Worm (Caenorhabditis elegans) whole organism, young adult: ENCODE measurements around the gene M195.2.

Experiments
- B0019.2 ChIP-seq: fragments of 200-800 bp; sonication (Bioruptor generic); conservative IDR thresholded peaks from 2 replicates; pipeline ENCODE4 v1.3.6; 2022; ENCODE audit warnings: missing genetic modification reagents, missing genetic modification characterization, missing compliant biosample characterization
- C17E4.6 ChIP-seq: fragments of 200-800 bp; sonication (Bioruptor generic); IDR thresholded peaks from 2 replicates; pipeline ENCODE4 v1.3.6; 2022; ENCODE audit warnings: missing genetic modification reagents, missing genetic modification characterization, missing compliant biosample characterization
- F22D6.2 ChIP-seq: sonication (generic microtip); optimal IDR thresholded peaks from 2 replicates; lab custom pipeline; 2016; ENCODE audit warnings: mild to moderate bottlenecking, missing genetic modification characterization, missing compliant biosample characterization
- F52B5.7 ChIP-seq: sonication (generic microtip); optimal IDR thresholded peaks from 2 replicates; lab custom pipeline; 2016; ENCODE audit warnings: mild to moderate bottlenecking, missing genetic modification characterization, missing compliant biosample characterization
- F55B11.4 ChIP-seq: sonication (generic microtip); optimal IDR thresholded peaks from 2 replicates; lab custom pipeline; 2016; ENCODE audit warnings: missing compliant biosample characterization, missing genetic modification characterization, borderline replicate concordance; ENCODE audit not compliant: insufficient read depth
- F57A8.1 ChIP-seq: fragments of 200-800 bp; sonication (Bioruptor generic); optimal IDR thresholded peaks from 2 replicates; lab custom pipeline; 2018; ENCODE audit warnings: mild to moderate bottlenecking, missing genetic modification characterization, moderate library complexity, missing compliant biosample characterization
- F57C9.4 ChIP-seq: sonication (generic microtip); optimal IDR thresholded peaks from 2 replicates; lab custom pipeline; 2017; ENCODE audit warnings: mild to moderate bottlenecking, missing genetic modification characterization, missing compliant biosample characterization
- Y95B8A.8 ChIP-seq: fragments of 200-800 bp; sonication (Bioruptor generic); IDR thresholded peaks from 2 replicates; pipeline ENCODE4 v1.3.6; 2022; ENCODE audit warnings: missing genetic modification reagents, missing genetic modification characterization, missing compliant biosample characterization
- atf-7 ChIP-seq: sonication (generic microtip); optimal IDR thresholded peaks from 2 replicates; lab custom pipeline; 2017; ENCODE audit warnings: mild to moderate bottlenecking, missing genetic modification characterization, missing compliant biosample characterization
- attf-3 ChIP-seq: fragments of 200-800 bp; sonication (Bioruptor generic); conservative IDR thresholded peaks from 2 replicates; pipeline ENCODE4 v1.3.6; 2022; ENCODE audit warnings: missing genetic modification reagents, missing genetic modification characterization, missing compliant biosample characterization
- bed-1 ChIP-seq: fragments of 200-800 bp; sonication (Bioruptor generic); IDR thresholded peaks from 2 replicates; pipeline ENCODE4 v1.3.6; 2022; ENCODE audit warnings: missing genetic modification reagents, missing genetic modification characterization, missing compliant biosample characterization
- ceh-27 ChIP-seq: fragments of 200-800 bp; sonication (Bioruptor generic); optimal IDR thresholded peaks from 2 replicates; lab custom pipeline; 2018; ENCODE audit warnings: mild to moderate bottlenecking, missing genetic modification characterization, moderate library complexity, missing compliant biosample characterization
- ceh-40 ChIP-seq: fragments of 200-800 bp; sonication (Bioruptor generic); IDR thresholded peaks from 2 replicates; pipeline ENCODE4 v1.3.6; 2022; ENCODE audit warnings: missing genetic modification characterization, missing compliant biosample characterization
- ceh-79 ChIP-seq: sonication (generic microtip); optimal IDR thresholded peaks from 2 replicates; lab custom pipeline; 2017; ENCODE audit warnings: mild to moderate bottlenecking, missing genetic modification characterization, missing compliant biosample characterization
- dpff-1 ChIP-seq: sonication (generic microtip); optimal IDR thresholded peaks from 2 replicates; lab custom pipeline; 2017; ENCODE audit warnings: mild to moderate bottlenecking, missing genetic modification characterization, missing compliant biosample characterization
- ets-4 ChIP-seq: fragments of 200-800 bp; sonication (Bioruptor generic); optimal IDR thresholded peaks from 2 replicates; lab custom pipeline; 2018; ENCODE audit warnings: mild to moderate bottlenecking, missing genetic modification characterization, missing compliant biosample characterization
- hlh-26 ChIP-seq: fragments of 200-800 bp; sonication (Bioruptor generic); conservative IDR thresholded peaks from 2 replicates; pipeline ENCODE4 v1.3.6; 2022; ENCODE audit warnings: missing genetic modification reagents, missing genetic modification characterization, missing compliant biosample characterization
- hmg-1.2 ChIP-seq: fragments of 200-800 bp; sonication (Bioruptor generic); IDR thresholded peaks from 2 replicates; pipeline ENCODE4 v1.3.6; 2022; ENCODE audit warnings: missing genetic modification reagents, missing genetic modification characterization, missing compliant biosample characterization
- hsf-1 ChIP-seq: fragments of 200-800 bp; sonication (Bioruptor generic); IDR thresholded peaks from 2 replicates; pipeline ENCODE4 v1.3.6; 2022; ENCODE audit warnings: missing genetic modification reagents, missing genetic modification characterization, missing compliant biosample characterization
- lin-35 ChIP-seq, 3 experiments: fragments of 150-350 bp in 2 of 3; sonication (generic microtip) in 1 of 3; optimal IDR thresholded peaks; 2 replicates each; lab custom pipeline; 2014 to 2018; ENCODE audit warnings: missing biosample characterization in 3 of 3, missing genetic modification characterization in 3 of 3, missing genetic modification reagents in 3 of 3
- lin-40 ChIP-seq: sonication (generic microtip); optimal IDR thresholded peaks from 2 replicates; lab custom pipeline; 2016; ENCODE audit warnings: missing genetic modification characterization, mild to moderate bottlenecking, missing compliant biosample characterization, missing genotype, missing genetic modification reagents
- lsl-1 ChIP-seq: fragments of 200-800 bp; sonication (Bioruptor generic); optimal IDR thresholded peaks from 2 replicates; lab custom pipeline; 2018; ENCODE audit warnings: mild to moderate bottlenecking, missing genetic modification characterization, moderate library complexity, missing compliant biosample characterization
- nhr-80 ChIP-seq: sonication (generic microtip); optimal IDR thresholded peaks from 2 replicates; lab custom pipeline; 2016; ENCODE audit warnings: missing genetic modification characterization, missing compliant biosample characterization
- pbrm-1 ChIP-seq: fragments of 200-800 bp; sonication (Bioruptor generic); IDR thresholded peaks from 2 replicates; pipeline ENCODE4 v1.3.6; 2022; ENCODE audit warnings: missing genetic modification reagents, missing genetic modification characterization, missing compliant biosample characterization
- repo-1 ChIP-seq: sonication (generic microtip); optimal IDR thresholded peaks from 2 replicates; lab custom pipeline; 2017; ENCODE audit warnings: mild to moderate bottlenecking, missing genetic modification characterization, missing compliant biosample characterization
- rpc-1 ChIP-seq, 2 experiments: fragments of 150-350 bp in 1 of 2; sonication (generic microtip) in 1 of 2; optimal IDR thresholded peaks; 2 replicates each; lab custom pipeline; 2014 to 2018; ENCODE audit warnings: missing biosample characterization in 1 of 2, missing genetic modification characterization in 1 of 2, missing genetic modification reagents in 1 of 2, missing genotype in 1 of 2
- tbp1 ChIP-seq: fragments of 200-800 bp; sonication (Bioruptor generic); optimal IDR thresholded peaks from 2 replicates; lab custom pipeline; 2018; ENCODE audit warnings: mild to moderate bottlenecking, missing genetic modification characterization, missing compliant biosample characterization
- tbx-9 ChIP-seq: sonication (generic microtip); optimal IDR thresholded peaks from 2 replicates; lab custom pipeline; 2016; ENCODE audit warnings: borderline replicate concordance, missing genetic modification characterization, inconsistent platforms, missing compliant biosample characterization
- tlf-1 ChIP-seq: fragments of 200-800 bp; sonication (Bioruptor generic); optimal IDR thresholded peaks from 2 replicates; lab custom pipeline; 2018; ENCODE audit warnings: mild to moderate bottlenecking, missing genetic modification characterization, missing compliant biosample characterization
- unc-62 ChIP-seq: fragments of 150-350 bp; optimal IDR thresholded peaks from 2 replicates; lab custom pipeline; 2014; ENCODE audit warnings: missing biosample characterization, missing genetic modification reagents, missing genetic modification characterization
- zfh-2 ChIP-seq: fragments of 200-800 bp; sonication (Bioruptor generic); conservative IDR thresholded peaks from 2 replicates; pipeline ENCODE4 v1.3.6; 2022; ENCODE audit warnings: missing genetic modification reagents, missing genetic modification characterization, missing compliant biosample characterization
- ztf-22 ChIP-seq: fragments of 200-800 bp; sonication (Bioruptor generic); optimal IDR thresholded peaks from 2 replicates; lab custom pipeline; 2018; ENCODE audit warnings: mild to moderate bottlenecking, missing genetic modification characterization, moderate library complexity, missing compliant biosample characterization
- ztf-26 ChIP-seq: sonication (generic microtip); optimal IDR thresholded peaks from 2 replicates; lab custom pipeline; 2017; ENCODE audit warnings: missing genetic modification characterization, missing compliant biosample characterization

Gene M195.2

ce11 chrII:8388001-8388513, 27.5 kb downstream of the M195.2 start, which contains the start of gene drd-1 (continued):
- no peak for TF ChIP-seq ceh-79 (tag; lab: Kevin White, UChicago)
- no peak for TF ChIP-seq F55B11.4 (tag; lab: Kevin White, UChicago)
- peak; percentile 69 for TF ChIP-seq ztf-22 (GFP tag; lab: Kevin White, UChicago)
- TF ChIP-seq F57C9.4 (tag; lab: Kevin White, UChicago) = no peak
- TF ChIP-seq hsf-1 = no peak
- TF ChIP-seq nhr-80 (tag; lab: Kevin White, UChicago) = peak; percentile 96
- TF ChIP-seq F22D6.2 (tag; lab: Kevin White, UChicago) = peak; percentile 24
- peak; percentile 57 for TF ChIP-seq atf-7 (tag; lab: Kevin White, UChicago)
- TF ChIP-seq B0019.2 (GFP tag; lab: Robert Waterston, UW) = no peak
- no peak for TF ChIP-seq ztf-26
- TF ChIP-seq ceh-27 (GFP tag; lab: Kevin White, UChicago) = no peak
- TF ChIP-seq rpc-1 (optimal IDR thresholded peaks at IDR 0.05; lab: Kevin White, UChicago) = no peak
- no peak for TF ChIP-seq rpc-1 (tag; optimal IDR thresholded peaks at IDR 0.05; lab: Kevin White, UChicago)
- no peak for TF ChIP-seq attf-3 (GFP tag; lab: Robert Waterston, UW)
- TF ChIP-seq ets-4 = peak; percentile 73
- no peak for TF ChIP-seq tbp1 (GFP tag; lab: Kevin White, UChicago)
- no peak for TF ChIP-seq unc-62 (GFP tag; lab: Kevin White, UChicago)
- TF ChIP-seq lin-40 (tag; lab: Kevin White, UChicago) = peak; percentile 2
- TF ChIP-seq pbrm-1 (GFP tag; lab: Robert Waterston, UW) = no peak
- TF ChIP-seq lin-35 (GFP tag; optimal IDR thresholded peaks at IDR 0.05; lab: Kevin White, UChicago) = no peak
- no peak for TF ChIP-seq F52B5.7 (tag; lab: Kevin White, UChicago)
- TF ChIP-seq ceh-40 (GFP tag; lab: Robert Waterston, UW) = no peak

- TF ChIP-seq nhr-80 (tag; lab: Kevin White, UChicago) = peak; percentile 27
- no peak for TF ChIP-seq F57A8.1 (GFP tag; lab: Kevin White, UChicago)
Measured at ce11 chrII:8390751-8391150, 30.2 kb downstream of the M195.2 start, which contains the start of gene F49E12.10. Gene F49E12.10, plus strand, starts transcription at chrII:8391051.

- no peak for TF ChIP-seq zfh-2 (GFP tag; lab: Robert Waterston, UW)
- TF ChIP-seq unc-62 (GFP tag; lab: Kevin White, UChicago) = no peak
- TF ChIP-seq bed-1 = no peak
- TF ChIP-seq hmg-1.2 (GFP tag; lab: Robert Waterston, UW) = no peak
- no peak for TF ChIP-seq hlh-26 (GFP tag; lab: Robert Waterston, UW)
Measured at ce11 chrII:8392215-8392614, 31.7 kb downstream of the M195.2 start.

- TF ChIP-seq tbx-9 (tag; lab: Kevin White, UChicago) (no peak), dpff-1 (tag; lab: Kevin White, UChicago) (no peak), ets-4 (no peak), Y95B8A.8 (GFP tag; lab: Robert Waterston, UW) (no peak), hlh-26 (GFP tag; lab: Robert Waterston, UW) (no peak), F22D6.2 (tag; lab: Kevin White, UChicago) (no peak), repo-1 (tag; lab: Kevin White, UChicago) (no peak), C17E4.6 (no peak), tlf-1 (GFP tag; lab: Kevin White, UChicago) (no peak), lsl-1 (GFP tag; lab: Kevin White, UChicago) (no peak), tbp1 (GFP tag; lab: Kevin White, UChicago) (no peak)
Measured at ce11 chrII:8394205-8394604, 33.7 kb downstream of the M195.2 start, which contains the start of gene F49E12.8. Gene F49E12.8, minus strand, starts transcription at chrII:8394305.
